Worm (Caenorhabditis elegans): ENCODE data around the gene F41F3.9.

Gene F41F3.9

DNA sequence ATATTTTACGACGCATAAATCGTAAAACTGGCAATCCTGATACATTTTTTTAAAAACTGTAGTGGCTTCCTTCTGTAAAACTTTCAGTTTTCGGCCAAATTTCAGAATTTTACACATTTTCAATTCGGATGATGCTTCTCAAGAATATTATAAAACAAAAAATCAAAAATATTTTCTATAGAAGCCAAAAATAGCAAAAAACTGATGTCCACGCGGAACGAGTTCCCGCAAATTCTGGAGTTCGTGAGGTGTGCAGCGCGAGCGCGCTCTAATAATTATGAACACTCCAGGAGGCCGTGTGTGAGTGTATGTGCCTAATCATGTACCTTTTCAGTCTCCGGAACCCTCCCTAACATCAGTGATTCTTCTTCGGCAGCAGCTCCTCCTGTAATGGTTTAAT is 38.0 kb upstream of the F41F3.9 start, which contains the start of gene sumv-2:
Gene sumv-2, plus strand, starts transcription at position 301 of the 400 bp plus-strand sequence.
- TF ChIP-seq cnd-1 (tag; optimal IDR thresholded peaks at IDR 0.05) (no peak), unc-39 (tag; optimal IDR thresholded peaks at IDR 0.05) (no peak), nhr-2 (tag; optimal IDR thresholded peaks at IDR 0.05) (no peak), lin-13 (tag; optimal IDR thresholded peaks at IDR 0.05) (no peak), elt-3 (tag; optimal IDR thresholded peaks at IDR 0.05) (no peak), tbx-8 (GFP tag; optimal IDR thresholded peaks at IDR 0.05) (no peak), mep-1 (tag; optimal IDR thresholded peaks at IDR 0.05) (no peak), sem-2 (GFP tag; optimal IDR thresholded peaks at IDR 0.05) (no peak), sptf-1 (tag; optimal IDR thresholded peaks at IDR 0.05) (no peak), flh-1 (GFP tag; optimal IDR thresholded peaks at IDR 0.05) (no peak), mls-2 (tag; optimal IDR thresholded peaks at IDR 0.05) (no peak), bed-3 (GFP tag; optimal IDR thresholded peaks at IDR 0.05) (no peak), ztf-11 (tag; optimal IDR thresholded peaks at IDR 0.05) (no peak), lsy-2 (tag; optimal IDR thresholded peaks at IDR 0.05) (no peak), ceh-43 (GFP tag; optimal IDR thresholded peaks at IDR 0.05) (no peak), lin-32 (GFP tag; optimal IDR thresholded peaks at IDR 0.05) (no peak), pha-4 (tag; optimal IDR thresholded peaks at IDR 0.05) (no peak), unc-62 (GFP tag; optimal IDR thresholded peaks at IDR 0.05) (no peak), ceh-83 (GFP tag; optimal IDR thresholded peaks at IDR 0.05) (no peak)

DNA sequence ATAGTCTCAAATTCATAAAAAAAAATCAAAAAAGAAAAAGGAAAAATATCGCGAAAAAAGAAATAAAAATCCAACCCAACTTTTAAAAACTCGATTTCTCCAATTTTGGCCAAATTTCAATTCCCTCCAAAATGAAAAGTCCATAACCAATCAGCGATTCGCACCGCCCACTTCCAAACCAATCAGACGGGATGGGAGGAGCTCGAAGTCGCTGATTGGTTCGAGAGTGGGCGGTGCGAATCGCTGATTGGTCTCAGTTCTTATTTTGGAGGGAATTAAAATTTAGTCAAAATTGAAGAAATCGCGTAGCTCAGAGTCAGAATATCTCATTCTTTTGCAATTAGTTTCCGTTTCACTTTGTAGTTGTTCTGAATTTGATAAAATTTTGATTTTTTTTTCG is 31.7 kb upstream of the F41F3.9 start:
- TF ChIP-seq tbx-8 (GFP tag; optimal IDR thresholded peaks at IDR 0.05): no peak
- no peak for TF ChIP-seq unc-62 (GFP tag; optimal IDR thresholded peaks at IDR 0.05)
- no peak for TF ChIP-seq nhr-28 (tag; optimal IDR thresholded peaks at IDR 0.05)
- TF ChIP-seq pha-4 (tag; optimal IDR thresholded peaks at IDR 0.05): no peak
- TF ChIP-seq drap-1 (GFP tag; optimal IDR thresholded peaks at IDR 0.05): no peak
- TF ChIP-seq cnd-1 (tag; optimal IDR thresholded peaks at IDR 0.05): no peak
- no peak for TF ChIP-seq elt-3 (tag; optimal IDR thresholded peaks at IDR 0.05)
- no peak for TF ChIP-seq elt-1 (tag; optimal IDR thresholded peaks at IDR 0.05; ENCODE audit: borderline replicate concordance, insufficient read depth)
- TF ChIP-seq unc-39 (tag; optimal IDR thresholded peaks at IDR 0.05): no peak
- no peak for TF ChIP-seq ceh-83 (GFP tag; optimal IDR thresholded peaks at IDR 0.05)

DNA sequence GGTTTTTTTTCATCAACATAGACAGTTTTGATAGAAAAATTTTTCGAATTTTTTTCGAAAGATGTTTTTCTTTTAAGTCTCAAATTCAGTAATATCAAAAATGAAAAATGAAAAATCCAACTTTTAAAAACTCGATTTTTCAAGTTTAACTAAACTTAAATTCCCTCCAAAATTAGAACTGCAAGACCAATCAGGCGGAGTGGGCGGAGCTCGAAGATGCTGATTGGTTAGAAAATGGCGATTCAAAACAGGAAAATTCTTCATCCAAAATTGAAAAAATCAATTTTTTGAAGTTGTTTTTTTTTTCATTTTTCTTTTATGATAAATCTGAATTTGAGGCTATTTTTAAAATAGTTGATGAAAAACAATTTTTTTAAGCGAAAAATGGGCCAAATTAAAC is 30.6 kb upstream of the F41F3.9 start:
- no peak for TF ChIP-seq unc-39 (tag; optimal IDR thresholded peaks at IDR 0.05)
- no peak for TF ChIP-seq mab-5 (tag; optimal IDR thresholded peaks at IDR 0.05)
- TF ChIP-seq pha-4 (tag; optimal IDR thresholded peaks at IDR 0.05): no peak
- no peak for TF ChIP-seq sem-2 (GFP tag; optimal IDR thresholded peaks at IDR 0.05)
- no peak for TF ChIP-seq zip-8 (tag; optimal IDR thresholded peaks at IDR 0.05)
- TF ChIP-seq elt-3 (tag; optimal IDR thresholded peaks at IDR 0.05): no peak

DNA sequence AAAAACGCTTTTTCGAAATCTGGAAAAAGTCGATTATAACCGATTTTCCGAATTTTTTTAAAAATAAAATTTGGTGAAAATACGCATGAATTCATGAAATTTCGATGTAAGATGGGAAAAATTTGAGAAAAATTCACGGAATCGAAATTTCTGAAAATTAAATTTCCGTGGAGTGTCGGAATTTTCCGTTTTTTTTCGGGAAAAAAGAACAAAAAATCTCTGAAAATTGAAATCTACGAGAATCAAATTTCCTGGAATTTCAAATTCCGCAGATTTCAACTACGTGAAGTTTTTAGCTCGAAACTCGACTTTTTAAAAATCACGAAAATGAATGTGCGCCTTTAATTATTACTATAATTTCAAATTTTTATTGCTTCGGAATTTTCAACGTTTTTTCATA is 28.9 kb upstream of the F41F3.9 start:
- TF ChIP-seq ceh-43 (GFP tag; optimal IDR thresholded peaks at IDR 0.05) (no peak), lin-13 (tag; optimal IDR thresholded peaks at IDR 0.05) (no peak), ham-2 (GFP tag; optimal IDR thresholded peaks at IDR 0.05) (no peak), M03D4.4 (tag; optimal IDR thresholded peaks at IDR 0.05) (no peak), elt-3 (tag; optimal IDR thresholded peaks at IDR 0.05) (no peak), unc-120 (tag; optimal IDR thresholded peaks at IDR 0.05; ENCODE audit: poor library complexity, severe bottlenecking) (no peak), lin-32 (GFP tag; optimal IDR thresholded peaks at IDR 0.05) (no peak), nhr-237 (tag; optimal IDR thresholded peaks at IDR 0.05) (no peak), unc-39 (tag; optimal IDR thresholded peaks at IDR 0.05) (no peak), sem-2 (GFP tag; optimal IDR thresholded peaks at IDR 0.05) (no peak), nhr-12 (tag; optimal IDR thresholded peaks at IDR 0.05) (no peak), hlh-1 (tag; optimal IDR thresholded peaks at IDR 0.05) (no peak), nhr-28 (tag; optimal IDR thresholded peaks at IDR 0.05) (no peak), ceh-83 (GFP tag; optimal IDR thresholded peaks at IDR 0.05) (no peak), snpc-4 (tag; optimal IDR thresholded peaks at IDR 0.05) (no peak), pha-4 (tag; optimal IDR thresholded peaks at IDR 0.05) (no peak), ces-1 (GFP tag; optimal IDR thresholded peaks at IDR 0.05) (no peak)

DNA sequence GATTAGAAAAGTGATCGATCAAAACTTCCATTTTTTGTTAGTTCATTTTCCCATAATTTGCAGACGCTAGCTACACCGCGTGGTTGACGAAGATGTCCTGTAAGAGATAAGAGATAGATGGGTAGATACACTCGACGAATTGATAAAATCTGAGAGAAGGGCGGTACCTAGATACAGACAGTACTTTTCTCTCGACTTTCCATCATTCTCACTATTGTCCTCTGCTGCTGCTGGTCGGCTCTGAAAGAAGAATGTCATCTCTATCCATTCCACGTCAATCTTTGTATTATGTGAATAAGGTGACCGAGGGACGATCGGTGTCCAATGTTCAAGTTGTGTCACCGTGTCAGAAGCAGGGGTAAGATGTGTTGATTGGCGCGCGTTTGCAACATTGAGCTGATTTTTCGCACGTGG is 26.8 kb upstream of the F41F3.9 start, which contains the start of gene pmt-2:
Gene pmt-2, plus strand, starts transcription at position 64 of the 414 bp plus-strand sequence.
- TF ChIP-seq drap-1 (GFP tag; optimal IDR thresholded peaks at IDR 0.05) (no peak), lin-13 (tag; optimal IDR thresholded peaks at IDR 0.05) (no peak), flh-1 (GFP tag; optimal IDR thresholded peaks at IDR 0.05) (no peak), zip-8 (tag; optimal IDR thresholded peaks at IDR 0.05) (no peak), ham-2 (GFP tag; optimal IDR thresholded peaks at IDR 0.05) (peak; percentile 55), ceh-39 (tag; optimal IDR thresholded peaks at IDR 0.05) (no peak), elt-1 (tag; optimal IDR thresholded peaks at IDR 0.05; ENCODE audit: borderline replicate concordance, insufficient read depth) (peak; percentile 98)

Data from whole organism, mixed stage, embryonic.